Worm (Caenorhabditis elegans): ENCODE data around the gene Y38F1A.7.

DNA sequence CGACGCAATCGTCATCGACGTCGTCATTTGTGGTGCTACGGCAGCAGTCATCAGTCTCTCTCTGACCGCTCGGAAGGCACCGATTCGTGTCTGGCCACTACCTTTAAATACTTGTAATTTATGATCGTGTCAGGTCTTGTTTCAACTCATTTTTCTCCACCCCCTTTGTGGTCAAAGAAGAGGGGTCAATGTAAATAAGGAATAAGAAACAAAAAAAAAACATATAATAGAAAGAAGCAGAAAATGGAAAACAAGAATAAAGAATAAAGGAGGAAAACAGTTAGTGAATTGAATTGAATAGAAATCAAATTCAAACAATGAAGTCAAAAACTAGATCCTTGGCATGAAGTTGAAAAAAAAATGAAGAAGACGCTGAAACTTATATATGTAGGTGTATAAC is 3.1 kb upstream of the Y38F1A.7 start, which contains the start of gene Y38F1A.8:
- TF ChIP-seq nhr-77 (tag; optimal IDR thresholded peaks at IDR 0.05) (no peak), unc-62 (GFP tag; optimal IDR thresholded peaks at IDR 0.05) (no peak), ztf-4 (tag; optimal IDR thresholded peaks at IDR 0.05) (no peak), jun-1 (tag; optimal IDR thresholded peaks at IDR 0.05) (no peak), egl-5 (tag; optimal IDR thresholded peaks at IDR 0.05) (no peak), zag-1 (tag; optimal IDR thresholded peaks at IDR 0.05) (no peak), pha-4 (tag; optimal IDR thresholded peaks at IDR 0.05) (no peak), pqm-1 (tag; optimal IDR thresholded peaks at IDR 0.05) (no peak)
